Worm (Caenorhabditis elegans) whole organism, L4 larva: ENCODE results near the gene pik-1.

Experiments used
- F44E2.7 ChIP-seq: fragments of 200-800 bp; sonication (Bioruptor generic); IDR thresholded peaks from 2 replicates; pipeline ENCODE4 v2.1.2; 2022; ENCODE audit warnings: missing genetic modification characterization, missing compliant biosample characterization
- F49E8.2 ChIP-seq: sonication (generic microtip); optimal IDR thresholded peaks from 2 replicates; lab custom pipeline; 2016; ENCODE audit warnings: missing compliant biosample characterization, mild to moderate bottlenecking, missing genetic modification characterization, borderline replicate concordance
- R02D3.7 ChIP-seq: fragments of 150-350 bp; sonication (generic microtip); optimal IDR thresholded peaks from 3 replicates; lab custom pipeline; 2014; ENCODE audit warnings: missing biosample characterization, missing genetic modification characterization
- aly-2 ChIP-seq: sonication (generic microtip); optimal IDR thresholded peaks from 2 replicates; lab custom pipeline; 2018; ENCODE audit warnings: missing biosample characterization, missing genetic modification characterization
- ceh-20 ChIP-seq: fragments of 200-800 bp; sonication (Bioruptor generic); IDR thresholded peaks from 2 replicates; pipeline ENCODE4 v1.3.6; 2022; ENCODE audit warnings: missing genetic modification reagents, missing genetic modification characterization, missing compliant biosample characterization
- ceh-44 ChIP-seq: fragments of 200-800 bp; sonication (Bioruptor generic); IDR thresholded peaks from 2 replicates; pipeline ENCODE4 v1.3.6; 2022; ENCODE audit warnings: missing genetic modification reagents, missing genetic modification characterization, missing compliant biosample characterization
- cey-2 ChIP-seq: sonication (generic microtip); optimal IDR thresholded peaks from 3 replicates; lab custom pipeline; 2017; ENCODE audit warnings: missing genetic modification characterization, mild to moderate bottlenecking, missing compliant biosample characterization, antibody characterized with exemption, borderline replicate concordance; ENCODE audit not compliant: insufficient read depth
- daf-16 ChIP-seq, 3 experiments: sonication (generic microtip); optimal IDR thresholded peaks; 2 replicates each; lab custom pipeline; 2016 to 2017; ENCODE audit warnings: missing genetic modification characterization in 3 of 3, missing genetic modification reagents in 3 of 3, mild to moderate bottlenecking in 2 of 3, missing compliant biosample characterization in 2 of 3, missing biosample characterization in 1 of 3, moderate library complexity in 1 of 3
- dmd-8 ChIP-seq: fragments of 200-800 bp; sonication (Bioruptor generic); IDR thresholded peaks from 2 replicates; pipeline ENCODE4 v1.3.6; 2022; ENCODE audit warnings: missing genetic modification characterization, missing compliant biosample characterization
- dpl-1 ChIP-seq: fragments of 150-350 bp; optimal IDR thresholded peaks from 2 replicates; lab custom pipeline; 2014; ENCODE audit warnings: missing biosample characterization, missing genetic modification reagents, missing genetic modification characterization
- dve-1 ChIP-seq: sonication (generic microtip); optimal IDR thresholded peaks from 2 replicates; lab custom pipeline; 2017; ENCODE audit warnings: antibody characterized with exemption, mild to moderate bottlenecking, missing genetic modification characterization, missing compliant biosample characterization; ENCODE audit not compliant: insufficient read depth
- fkh-10 ChIP-seq: fragments of 150-350 bp; optimal IDR thresholded peaks from 2 replicates; lab custom pipeline; 2014; ENCODE audit warnings: missing biosample characterization, missing genetic modification reagents, missing genetic modification characterization
- lin-38 ChIP-seq: fragments of 200-800 bp; sonication (Bioruptor generic); IDR thresholded peaks from 2 replicates; pipeline ENCODE4 v1.3.6; 2022; ENCODE audit warnings: missing genetic modification reagents, missing genetic modification characterization, missing compliant biosample characterization
- lir-3 ChIP-seq: sonication (generic microtip); optimal IDR thresholded peaks from 2 replicates; lab custom pipeline; 2016; ENCODE audit warnings: mild to moderate bottlenecking, missing genetic modification characterization, missing compliant biosample characterization
- madf-9 ChIP-seq: fragments of 200-800 bp; sonication (Bioruptor generic); conservative IDR thresholded peaks from 2 replicates; pipeline ENCODE4 v1.3.6; 2022; ENCODE audit warnings: missing genetic modification reagents, missing genetic modification characterization, missing compliant biosample characterization
- mdt-29 ChIP-seq: fragments of 200-800 bp; sonication (Bioruptor generic); IDR thresholded peaks from 2 replicates; pipeline ENCODE4 v1.3.6; 2022; ENCODE audit warnings: missing genetic modification reagents, missing genetic modification characterization, missing compliant biosample characterization
- mep-1 ChIP-seq: fragments of 150-350 bp; sonication (generic microtip); optimal IDR thresholded peaks from 3 replicates; lab custom pipeline; 2014; ENCODE audit warnings: missing biosample characterization, missing genetic modification characterization
- mxl-3 ChIP-seq: fragments of 200-800 bp; sonication (Bioruptor generic); optimal IDR thresholded peaks from 2 replicates; lab custom pipeline; 2018; ENCODE audit warnings: mild to moderate bottlenecking, missing genetic modification characterization, missing compliant biosample characterization
- nhr-111 ChIP-seq: fragments of 200-800 bp; sonication (Bioruptor generic); optimal IDR thresholded peaks from 2 replicates; lab custom pipeline; 2018; ENCODE audit warnings: mild to moderate bottlenecking, missing genetic modification characterization, missing compliant biosample characterization
- nhr-237 ChIP-seq: sonication (generic microtip); optimal IDR thresholded peaks from 2 replicates; lab custom pipeline; 2017; ENCODE audit warnings: missing biosample characterization, missing genetic modification characterization
- nhr-48 ChIP-seq: sonication (generic microtip); optimal IDR thresholded peaks from 2 replicates; lab custom pipeline; 2016; ENCODE audit warnings: mild to moderate bottlenecking, missing genetic modification characterization, missing compliant biosample characterization
- pha-4 ChIP-seq, 2 experiments: fragments of 150-350 bp in 1 of 2; fragments of 200-800 bp in 1 of 2; sonication (Bioruptor generic) in 1 of 2; IDR thresholded peaks in 1 of 2; optimal IDR thresholded peaks in 1 of 2; 2 replicates each; pipeline versions ENCODE4 v1.3.6 to Lab custom; 2014 to 2022; ENCODE audit warnings: missing genetic modification characterization in 2 of 2, missing genetic modification reagents in 2 of 2, missing biosample characterization in 1 of 2, missing compliant biosample characterization in 1 of 2
- php-3 ChIP-seq: fragments of 200-800 bp; sonication (Bioruptor generic); IDR thresholded peaks from 2 replicates; pipeline ENCODE4 v1.3.6; 2022; ENCODE audit warnings: missing genetic modification reagents, missing genetic modification characterization, missing compliant biosample characterization
- pqm-1 ChIP-seq: sonication (generic microtip); optimal IDR thresholded peaks from 2 replicates; lab custom pipeline; 2017; ENCODE audit warnings: missing biosample characterization, missing genetic modification characterization
- saeg-2 ChIP-seq: fragments of 200-800 bp; sonication (Bioruptor generic); IDR thresholded peaks from 2 replicates; pipeline ENCODE4 v1.3.6; 2022; ENCODE audit warnings: missing genetic modification reagents, missing genetic modification characterization, missing compliant biosample characterization
- skn-1 ChIP-seq: fragments of 150-350 bp; optimal IDR thresholded peaks from 2 replicates; lab custom pipeline; 2014; ENCODE audit warnings: missing biosample characterization, missing genetic modification characterization
- unc-130 ChIP-seq: sonication (generic microtip); optimal IDR thresholded peaks from 2 replicates; lab custom pipeline; 2016; ENCODE audit warnings: missing genetic modification reagents, missing genetic modification characterization, missing compliant biosample characterization
- unc-62 ChIP-seq, 3 experiments: fragments of 150-350 bp in 1 of 3; sonication (generic microtip); optimal IDR thresholded peaks in 2 of 3; peaks in 1 of 3; 1 replicate in 1 of 3; 2 replicates in 2 of 3; lab custom pipeline; 2014 to 2017; ENCODE audit warnings: missing biosample characterization in 3 of 3, missing genetic modification characterization in 3 of 3, missing genetic modification reagents in 3 of 3, missing genotype in 1 of 3
- ztf-11 ChIP-seq: fragments of 150-350 bp; optimal IDR thresholded peaks from 2 replicates; lab custom pipeline; 2014; ENCODE audit warnings: missing biosample characterization, missing genetic modification characterization

The pik-1 gene

ce11 chrIV:13396375-13396774 is 19.5 kb upstream of the pik-1 start (continued):
- no peak for TF ChIP-seq F44E2.7 (GFP tag; lab: Robert Waterston, UW)
- TF ChIP-seq dpl-1, result no peak
- TF ChIP-seq daf-16 (GFP tag; optimal IDR thresholded peaks at IDR 0.05; lab: Kevin White, UChicago), result no peak
- TF ChIP-seq daf-16 (tag; optimal IDR thresholded peaks at IDR 0.05; lab: Kevin White, UChicago), result peak; percentile 97
- TF ChIP-seq unc-130, result no peak
- no peak for TF ChIP-seq skn-1 (tag; lab: Kevin White, UChicago)
- TF ChIP-seq pqm-1 (tag; lab: Kevin White, UChicago), result peak; percentile 75
- no peak for TF ChIP-seq R02D3.7
- TF ChIP-seq mxl-3 (GFP tag; lab: Kevin White, UChicago), result no peak
- TF ChIP-seq php-3 (GFP tag; lab: Robert Waterston, UW), result peak; percentile 52; the same call in 1 of the 2 replicates
- peak; percentile 61 for TF ChIP-seq nhr-48 (tag; lab: Kevin White, UChicago)

- TF ChIP-seq daf-16 (GFP tag; optimal IDR thresholded peaks at IDR 0.05; lab: Kevin White, UChicago) (no peak), daf-16 (tag; optimal IDR thresholded peaks at IDR 0.05; lab: Kevin White, UChicago) (no peak), ceh-44 (no peak), F49E8.2 (peak; percentile 9), madf-9 (GFP tag; lab: Robert Waterston, UW) (no peak), lin-38 (peak; percentile 42; the same call in 1 of the 2 replicates)
These were observed 17.1 kb upstream of the pik-1 start, which contains the start of gene Y62E10A.13 for ce11 chrIV:13398728-13399127. TSS of gene Y62E10A.13 (minus strand) at chrIV:13399053.

- TF ChIP-seq nhr-237 (tag; lab: Kevin White, UChicago) (no peak), lir-3 (no peak), mep-1 (tag; lab: Kevin White, UChicago) (no peak), unc-62 (GFP tag; optimal IDR thresholded peaks at IDR 0.05 in 1 of 2; lab: Kevin White, UChicago) (peak in 1 of 2 experiments; percentile 41), unc-62 (tag; optimal IDR thresholded peaks at IDR 0.05; lab: Kevin White, UChicago) (no peak), dve-1 (no peak), unc-130 (peak; percentile 19), aly-2 (tag; lab: Kevin White, UChicago) (no peak), ztf-11 (tag; lab: Kevin White, UChicago) (no peak), nhr-111 (GFP tag; lab: Kevin White, UChicago) (no peak), dmd-8 (GFP tag; lab: Robert Waterston, UW) (no peak), fkh-10 (GFP tag; lab: Kevin White, UChicago) (no peak), cey-2 (no peak), madf-9 (GFP tag; lab: Robert Waterston, UW) (no peak), ceh-20 (GFP tag; lab: Robert Waterston, UW) (no peak), mdt-29 (no peak), saeg-2 (GFP tag; lab: Robert Waterston, UW) (no peak), nhr-48 (tag; lab: Kevin White, UChicago) (no peak), pha-4 (GFP tag; IDR thresholded peaks at IDR 0.05; lab: Robert Waterston, UW) (no peak), pha-4 (tag; optimal IDR thresholded peaks at IDR 0.05; lab: Kevin White, UChicago) (no peak)
- TF ChIP-seq, all 104 proteins: peak for 2
These were observed 15.1 kb upstream of the pik-1 start, which contains the start of the genes memi-2 and cyp-31A5 for ce11 chrIV:13400456-13401364. TSS of gene memi-2 (minus strand) at chrIV:13400506. TSS of gene cyp-31A5 (plus strand) at chrIV:13401289.

- no peak for TF ChIP-seq R02D3.7
- peak in 1 of 2 experiments; percentile 69 for TF ChIP-seq unc-62 (GFP tag; optimal IDR thresholded peaks at IDR 0.05 in 1 of 2; lab: Kevin White, UChicago)
- no peak for TF ChIP-seq unc-62 (tag; optimal IDR thresholded peaks at IDR 0.05; lab: Kevin White, UChicago)
- TF ChIP-seq, all 104 proteins: peak for 1
These were observed 7.8 kb upstream of the pik-1 start, which contains the start of gene Y62E10A.19 for ce11 chrIV:13408018-13408417. TSS of gene Y62E10A.19 (minus strand) at chrIV:13408306.
